Fruit fly (Drosophila melanogaster) whole organism, embryonic: Measurements from ENCODE around the gene alpha-Man-Ia.

ENCODE experiments used
- Asciz ChIP-seq: fragments of 200-800 bp; sonication (Bioruptor generic); optimal IDR thresholded peaks from 2 replicates; lab custom pipeline; 2017; ENCODE audit warnings: missing biosample characterization, mild to moderate bottlenecking, missing genetic modification characterization, missing genetic modification reagents
- Blimp-1 ChIP-seq: fragments of 200-800 bp; sonication (Bioruptor generic); optimal IDR thresholded peaks from 3 replicates; lab custom pipeline; 2018; ENCODE audit warnings: missing biosample characterization, missing genetic modification characterization, mild to moderate bottlenecking, moderate library complexity, missing genetic modification reagents
- CG13123 ChIP-seq: fragments of 200-800 bp; sonication (Bioruptor generic); optimal IDR thresholded peaks from 2 replicates; lab custom pipeline; 2016; ENCODE audit warnings: missing biosample characterization, missing genetic modification characterization
- CG15696 ChIP-seq: fragments of 200-800 bp; sonication (Bioruptor generic); optimal IDR thresholded peaks from 2 replicates; lab custom pipeline; 2019; ENCODE audit warnings: missing biosample characterization, mild to moderate bottlenecking, missing genetic modification characterization, moderate library complexity
- CG17802 ChIP-seq: fragments of 200-800 bp; sonication (Bioruptor generic); optimal IDR thresholded peaks from 2 replicates; lab custom pipeline; 2018; ENCODE audit warnings: missing biosample characterization, mild to moderate bottlenecking, missing genetic modification characterization, moderate library complexity
- CG18476 ChIP-seq: fragments of 200-800 bp; sonication (Bioruptor generic); optimal IDR thresholded peaks from 2 replicates; lab custom pipeline; 2016; ENCODE audit warnings: missing biosample characterization, mild to moderate bottlenecking, missing genetic modification characterization
- CG6254 ChIP-seq: fragments of 200-800 bp; sonication (Bioruptor generic); optimal IDR thresholded peaks from 3 replicates; lab custom pipeline; 2017; ENCODE audit warnings: mild to moderate bottlenecking, missing biosample characterization, missing genetic modification reagents, missing genetic modification characterization
- CG6272 ChIP-seq: fragments of 200-800 bp; sonication (Bioruptor generic); IDR thresholded peaks from 2 replicates; pipeline ENCODE4 v1.3.6; 2022; ENCODE audit warnings: missing biosample characterization, missing genetic modification characterization
- CG6689 ChIP-seq: fragments of 200-800 bp; sonication (Bioruptor generic); IDR thresholded peaks from 2 replicates; pipeline ENCODE4 v1.3.6; 2022; ENCODE audit warnings: missing biosample characterization, missing genetic modification characterization
- CG6791 ChIP-seq: fragments of 200-800 bp; sonication (Bioruptor generic); IDR thresholded peaks from 3 replicates; pipeline ENCODE4 v1.3.6; 2022; ENCODE audit warnings: missing biosample characterization, missing genetic modification characterization; ENCODE audit not compliant: partially characterized antibody
- CG8765 ChIP-seq: fragments of 200-800 bp; sonication (Bioruptor generic); IDR thresholded peaks from 2 replicates; pipeline ENCODE4 v1.3.6; 2022; ENCODE audit warnings: missing biosample characterization, missing genetic modification characterization
- CG9437 ChIP-seq: fragments of 200-800 bp; sonication (Bioruptor generic); optimal IDR thresholded peaks from 2 replicates; lab custom pipeline; 2018; ENCODE audit warnings: missing biosample characterization, mild to moderate bottlenecking, missing genetic modification characterization
- Dref ChIP-seq: fragments of 200-800 bp; sonication (Bioruptor generic); IDR thresholded peaks from 2 replicates; pipeline ENCODE4 v1.3.6; 2022; ENCODE audit warnings: missing biosample characterization, missing genetic modification characterization
- Ets97D ChIP-seq: fragments of 200-800 bp; sonication (Bioruptor generic); optimal IDR thresholded peaks from 3 replicates; lab custom pipeline; 2016; ENCODE audit warnings: missing biosample characterization, missing genetic modification characterization
- Hand ChIP-seq: fragments of 200-800 bp; sonication (Bioruptor generic); optimal IDR thresholded peaks from 2 replicates; lab custom pipeline; 2017; ENCODE audit warnings: mild to moderate bottlenecking, missing biosample characterization, missing genetic modification reagents, missing genetic modification characterization
- Hmr ChIP-seq: fragments of 200-800 bp; sonication (Bioruptor generic); optimal IDR thresholded peaks from 3 replicates; lab custom pipeline; 2017; ENCODE audit warnings: mild to moderate bottlenecking, missing biosample characterization, missing genetic modification reagents, missing genetic modification characterization
- MESR4 ChIP-seq: fragments of 200-800 bp; sonication (Bioruptor generic); optimal IDR thresholded peaks from 2 replicates; lab custom pipeline; 2018; ENCODE audit warnings: missing biosample characterization, mild to moderate bottlenecking, missing genetic modification characterization, moderate library complexity
- Nf-YB ChIP-seq: fragments of 200-800 bp; sonication (Bioruptor generic); optimal IDR thresholded peaks from 3 replicates; lab custom pipeline; 2019; ENCODE audit warnings: missing biosample characterization, mild to moderate bottlenecking, missing genetic modification characterization, moderate library complexity
- NfI ChIP-seq: fragments of 200-800 bp; sonication (Bioruptor generic); optimal IDR thresholded peaks from 3 replicates; lab custom pipeline; 2018; ENCODE audit warnings: missing biosample characterization, mild to moderate bottlenecking, missing genetic modification characterization, moderate library complexity
- Poxn ChIP-seq: fragments of 200-800 bp; sonication (Bioruptor generic); IDR thresholded peaks from 2 replicates; pipeline ENCODE4 v1.3.6; 2022; ENCODE audit warnings: missing biosample characterization, missing genetic modification characterization
- Scr ChIP-seq: fragments of 200-800 bp; sonication (Bioruptor generic); IDR thresholded peaks from 2 replicates; pipeline ENCODE4 v1.3.6; 2022; ENCODE audit warnings: missing biosample characterization, missing genetic modification characterization; ENCODE audit not compliant: partially characterized antibody
- Six4 ChIP-seq: fragments of 200-800 bp; sonication (Bioruptor generic); optimal IDR thresholded peaks from 2 replicates; lab custom pipeline; 2016; ENCODE audit warnings: missing biosample characterization, missing genetic modification characterization
- Stat92E ChIP-seq, 3 experiments: fragments of >200 bp in 2 of 3; fragments of 200-800 bp in 1 of 3; sonication (Bioruptor generic) in 1 of 3; optimal IDR thresholded peaks; 2 replicates each; lab custom pipeline; 2017 to 2019; ENCODE audit warnings: missing biosample characterization in 3 of 3, missing genetic modification characterization in 3 of 3, mild to moderate bottlenecking in 1 of 3, moderate library complexity in 1 of 3
- TFAM ChIP-seq: fragments of 200-800 bp; sonication (Bioruptor generic); optimal IDR thresholded peaks from 2 replicates; lab custom pipeline; 2017; ENCODE audit warnings: missing biosample characterization, missing genetic modification characterization, inconsistent platforms
- YL-1 ChIP-seq: fragments of 200-800 bp; sonication (Bioruptor generic); optimal IDR thresholded peaks from 3 replicates; lab custom pipeline; 2017; ENCODE audit warnings: missing biosample characterization, mild to moderate bottlenecking, missing genetic modification characterization
- ash1 ChIP-seq: fragments of 200-800 bp; sonication (Bioruptor generic); optimal IDR thresholded peaks from 2 replicates; lab custom pipeline; 2018; ENCODE audit warnings: missing biosample characterization, mild to moderate bottlenecking, missing genetic modification characterization
- bigmax ChIP-seq: fragments of 200-800 bp; sonication (Bioruptor generic); optimal IDR thresholded peaks from 2 replicates; lab custom pipeline; 2018; ENCODE audit warnings: missing biosample characterization, mild to moderate bottlenecking, missing genetic modification characterization
- btn ChIP-seq: fragments of 200-800 bp; sonication (Bioruptor generic); optimal IDR thresholded peaks from 2 replicates; lab custom pipeline; 2016; ENCODE audit warnings: missing biosample characterization, missing genetic modification characterization
- crol ChIP-seq: fragments of 200-800 bp; sonication (Bioruptor generic); IDR thresholded peaks from 2 replicates; pipeline ENCODE4 v1.3.6; 2022; ENCODE audit warnings: missing biosample characterization, missing genetic modification characterization
- dimm ChIP-seq: fragments of 200-800 bp; sonication (Bioruptor generic); IDR thresholded peaks from 2 replicates; pipeline ENCODE4 v1.3.6; 2022; ENCODE audit warnings: missing biosample characterization, missing genetic modification characterization
- emc ChIP-seq: fragments of 200-800 bp; sonication (Bioruptor generic); optimal IDR thresholded peaks from 2 replicates; lab custom pipeline; 2016; ENCODE audit warnings: missing biosample characterization, missing genetic modification characterization
- fd96Cb ChIP-seq: fragments of 200-800 bp; sonication (Bioruptor generic); optimal IDR thresholded peaks from 2 replicates; lab custom pipeline; 2018; ENCODE audit warnings: missing biosample characterization, mild to moderate bottlenecking, missing genetic modification characterization, moderate library complexity
- ftz-f1 ChIP-seq: fragments of 200-800 bp; sonication (Bioruptor generic); optimal IDR thresholded peaks from 2 replicates; lab custom pipeline; 2016; ENCODE audit warnings: missing biosample characterization, missing genetic modification characterization
- fu2 ChIP-seq: fragments of 200-800 bp; sonication (Bioruptor generic); optimal IDR thresholded peaks from 2 replicates; lab custom pipeline; 2016; ENCODE audit warnings: missing biosample characterization, missing genetic modification characterization
- h ChIP-seq: fragments of >200 bp; optimal IDR thresholded peaks from 2 replicates; lab custom pipeline; 2017
- hb ChIP-seq: fragments of 200-800 bp; sonication (Bioruptor generic); IDR thresholded peaks from 3 replicates; pipeline ENCODE4 v1.3.6; 2022; ENCODE audit warnings: missing biosample characterization, missing genetic modification characterization; ENCODE audit not compliant: partially characterized antibody
- hth ChIP-seq: fragments of >200 bp; optimal IDR thresholded peaks from 2 replicates; lab custom pipeline; 2017; ENCODE audit warnings: inconsistent platforms
- jigr1 ChIP-seq: fragments of 200-800 bp; sonication (Bioruptor generic); IDR thresholded peaks from 3 replicates; pipeline ENCODE4 v1.3.6; 2022; ENCODE audit warnings: missing biosample characterization, missing genetic modification characterization
- kay ChIP-seq: fragments of 200-800 bp; sonication (Bioruptor generic); optimal IDR thresholded peaks from 2 replicates; lab custom pipeline; 2016; ENCODE audit warnings: missing biosample characterization, missing genetic modification characterization
- mirr ChIP-seq: fragments of 200-800 bp; sonication (Bioruptor generic); optimal IDR thresholded peaks from 3 replicates; lab custom pipeline; 2018; ENCODE audit warnings: missing biosample characterization, mild to moderate bottlenecking, missing genetic modification characterization
- mld ChIP-seq: fragments of 200-800 bp; sonication (Bioruptor generic); IDR thresholded peaks from 3 replicates; pipeline ENCODE4 v1.3.6; 2022; ENCODE audit warnings: missing biosample characterization, missing genetic modification characterization; ENCODE audit not compliant: partially characterized antibody
- otp ChIP-seq: fragments of 200-800 bp; sonication (Bioruptor generic); IDR thresholded peaks from 3 replicates; pipeline ENCODE4, ENCODE4 v1.3.6; 2022; ENCODE audit warnings: missing biosample characterization, missing genetic modification characterization
- pita ChIP-seq: fragments of 200-800 bp; sonication (Bioruptor generic); optimal IDR thresholded peaks from 2 replicates; lab custom pipeline; 2017; ENCODE audit warnings: missing biosample characterization, mild to moderate bottlenecking, missing genetic modification characterization
- scrt ChIP-seq: fragments of 200-800 bp; sonication (Bioruptor generic); optimal IDR thresholded peaks from 2 replicates; lab custom pipeline; 2018; ENCODE audit warnings: missing biosample characterization, mild to moderate bottlenecking, missing genetic modification characterization, moderate library complexity
- sima ChIP-seq: fragments of 200-800 bp; sonication (Bioruptor generic); optimal IDR thresholded peaks from 2 replicates; lab custom pipeline; 2016; ENCODE audit warnings: missing biosample characterization, missing genetic modification characterization
- slou ChIP-seq: fragments of 200-800 bp; sonication (Bioruptor generic); optimal IDR thresholded peaks from 3 replicates; lab custom pipeline; 2016; ENCODE audit warnings: missing biosample characterization, missing genetic modification characterization
- sna ChIP-seq: fragments of 200-800 bp; sonication (Bioruptor generic); IDR thresholded peaks from 2 replicates; pipeline ENCODE4 v1.3.6; 2022; ENCODE audit warnings: missing biosample characterization, missing genetic modification characterization; ENCODE audit not compliant: partially characterized antibody
- sob ChIP-seq: fragments of 200-800 bp; sonication (Bioruptor generic); IDR thresholded peaks from 2 replicates; pipeline ENCODE4 v1.3.6; 2022; ENCODE audit warnings: missing biosample characterization, missing genetic modification characterization
- sr ChIP-seq: fragments of 200-800 bp; sonication (Bioruptor generic); IDR thresholded peaks from 3 replicates; pipeline ENCODE4 v1.3.6; 2022; ENCODE audit warnings: missing biosample characterization, missing genetic modification characterization
- tap ChIP-seq: fragments of 200-800 bp; optimal IDR thresholded peaks from 3 replicates; lab custom pipeline; 2019; ENCODE audit warnings: missing biosample characterization, mild to moderate bottlenecking, missing genetic modification characterization, moderate library complexity
- trh ChIP-seq: fragments of 200-800 bp; sonication (Bioruptor generic); optimal IDR thresholded peaks from 2 replicates; lab custom pipeline; 2016; ENCODE audit warnings: missing biosample characterization, missing genetic modification characterization
- unpg ChIP-seq: fragments of 200-800 bp; sonication (Bioruptor generic); optimal IDR thresholded peaks from 3 replicates; lab custom pipeline; 2018; ENCODE audit warnings: missing biosample characterization, mild to moderate bottlenecking, missing genetic modification characterization, moderate library complexity

Gene alpha-Man-Ia

DNA sequence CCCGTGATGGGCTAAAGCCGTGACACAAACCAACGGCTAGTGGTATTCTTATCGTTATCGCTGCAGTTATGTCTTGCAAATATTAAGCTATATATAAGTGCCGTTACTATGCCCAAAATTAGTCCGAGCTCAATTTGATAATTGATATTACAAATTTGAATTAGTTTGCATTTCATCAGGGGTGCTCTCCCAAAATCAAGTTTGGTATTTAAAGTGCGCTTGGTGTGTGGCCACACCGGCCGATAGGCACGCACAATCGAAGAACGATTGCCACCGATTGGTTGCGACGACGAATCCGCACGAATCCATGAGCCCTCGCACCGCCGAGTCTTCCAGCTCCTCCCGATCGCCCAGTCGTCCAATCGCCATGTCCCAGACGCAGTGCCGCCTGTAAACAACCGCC lies 42.0 kb upstream of the alpha-Man-Ia start, which contains the start of gene CG17841 (continued):
- TF ChIP-seq tap (tag; lab: Kevin White, UChicago): no peak
- TF ChIP-seq slou (GFP tag; lab: Kevin White, UChicago): no peak
- TF ChIP-seq sr: no peak
- TF ChIP-seq trh (GFP tag; lab: Kevin White, UChicago): no peak
- TF ChIP-seq Poxn (GFP tag; lab: Robert Waterston, UW): no peak
- peak; percentile 81 for TF ChIP-seq MESR4
- peak; percentile 50 for TF ChIP-seq pita (GFP tag; lab: Kevin White, UChicago)
- TF ChIP-seq CG6254 (GFP tag; lab: Kevin White, UChicago): no peak
- TF ChIP-seq jigr1 (GFP tag; lab: Robert Waterston, UW): no peak
- TF ChIP-seq fd96Cb (tag; lab: Kevin White, UChicago): no peak
- peak; percentile 45; the same call in 1 of the 2 replicates for TF ChIP-seq Scr (GFP tag; lab: Robert Waterston, UW)
- TF ChIP-seq emc: no peak
- TF ChIP-seq ftz-f1: no peak
- no peak for TF ChIP-seq Asciz (GFP tag; lab: Kevin White, UChicago)
- no peak for TF ChIP-seq kay
- TF ChIP-seq sima (GFP tag; lab: Kevin White, UChicago): no peak
- TF ChIP-seq CG17802 (tag; lab: Kevin White, UChicago): no peak
- TF ChIP-seq CG15696 (tag; lab: Kevin White, UChicago): no peak
- TF ChIP-seq CG6689 (GFP tag; lab: Robert Waterston, UW): no peak
- TF ChIP-seq CG8765 (GFP tag; lab: Robert Waterston, UW): no peak
- peak; percentile 71 for TF ChIP-seq Dref (GFP tag; lab: Robert Waterston, UW)
- TF ChIP-seq fu2 (GFP tag; lab: Kevin White, UChicago): no peak
- no peak for TF ChIP-seq unpg (GFP tag; lab: Kevin White, UChicago)
- no peak for TF ChIP-seq mld (GFP tag; lab: Robert Waterston, UW)
- no peak for TF ChIP-seq bigmax (GFP tag; lab: Kevin White, UChicago)
- no peak for TF ChIP-seq ash1 (GFP tag; lab: Kevin White, UChicago)
- no peak for TF ChIP-seq Blimp-1
- no peak for TF ChIP-seq btn (GFP tag; lab: Kevin White, UChicago)
- peak; percentile 43; the same call in 1 of the 3 replicates for TF ChIP-seq CG6791 (GFP tag; lab: Robert Waterston, UW)
- no peak for TF ChIP-seq Hand (GFP tag; lab: Kevin White, UChicago)
- no peak for TF ChIP-seq hth (lab: Kevin White, UChicago)
- TF ChIP-seq Hmr: peak; percentile 15
- TF ChIP-seq YL-1 (GFP tag; lab: Kevin White, UChicago): peak; percentile 42
- no peak for TF ChIP-seq mirr (GFP tag; lab: Kevin White, UChicago)
- TF ChIP-seq crol: no peak
- no peak for TF ChIP-seq Nf-YB (GFP tag; lab: Kevin White, UChicago)
- TF ChIP-seq hb (GFP tag; lab: Robert Waterston, UW): no peak
- no peak for TF ChIP-seq NfI (GFP tag; lab: Kevin White, UChicago)
- TF ChIP-seq sob (GFP tag; lab: Robert Waterston, UW): no peak
- no peak for TF ChIP-seq h (lab: Kevin White, UChicago)
- no peak for TF ChIP-seq dimm (GFP tag; lab: Robert Waterston, UW)
- TF ChIP-seq Six4: no peak
- TF ChIP-seq CG13123 (GFP tag; lab: Kevin White, UChicago): no peak
- no peak for TF ChIP-seq CG9437
- TF ChIP-seq Ets97D: peak; percentile 40
- TF ChIP-seq otp (GFP tag; lab: Robert Waterston, UW): no peak
- TF ChIP-seq TFAM (GFP tag; lab: Kevin White, UChicago): no peak
- 0 out of 2 replicates have a peak, but pooled peaks have one; percentile 29 for TF ChIP-seq sna (GFP tag; lab: Robert Waterston, UW)
- peak; percentile 70 for TF ChIP-seq scrt (GFP tag; lab: Kevin White, UChicago)
- TF ChIP-seq Stat92E (GFP tag; optimal IDR thresholded peaks at IDR 0.05; lab: Kevin White, UChicago): no peak
- no peak for TF ChIP-seq CG6272 (GFP tag; lab: Robert Waterston, UW)
- TF ChIP-seq CG18476: no peak
